Fruit fly (Drosophila melanogaster) whole organism, prepupa: ENCODE measurements around the gene CG11760.

Source experiments
- CG11294 ChIP-seq: fragments of 200-800 bp; sonication (Bioruptor generic); IDR thresholded peaks from 2 replicates; pipeline ENCODE4 v1.3.6; 2022; ENCODE audit warnings: missing biosample characterization, missing genetic modification characterization
- CG1621 ChIP-seq: fragments of 200-800 bp; sonication (Bioruptor generic); optimal IDR thresholded peaks from 3 replicates; lab custom pipeline; 2018; ENCODE audit warnings: missing biosample characterization, mild to moderate bottlenecking, missing genetic modification characterization
- CG3032 ChIP-seq: fragments of 200-800 bp; optimal IDR thresholded peaks from 2 replicates; lab custom pipeline; 2019; ENCODE audit warnings: missing biosample characterization, mild to moderate bottlenecking, missing genetic modification characterization, moderate library complexity
- CG6808 ChIP-seq: fragments of 200-800 bp; sonication (Bioruptor generic); optimal IDR thresholded peaks from 3 replicates; lab custom pipeline; 2017; ENCODE audit warnings: missing biosample characterization, missing genetic modification characterization, mild to moderate bottlenecking, moderate library complexity, missing genetic modification reagents
- CG9139 ChIP-seq: fragments of 200-800 bp; sonication (Bioruptor generic); optimal IDR thresholded peaks from 3 replicates; lab custom pipeline; 2017; ENCODE audit warnings: missing biosample characterization, mild to moderate bottlenecking, missing genetic modification characterization
- Eip78C ChIP-seq: fragments of 200-800 bp; sonication (Bioruptor generic); peaks from one replicate; lab custom pipeline; 2016; ENCODE audit warnings: missing biosample characterization, missing genetic modification characterization
- Smox ChIP-seq: fragments of 200-800 bp; sonication (Bioruptor generic); optimal IDR thresholded peaks from 3 replicates; lab custom pipeline; 2016; ENCODE audit warnings: missing biosample characterization, missing genetic modification characterization
- Sox102F ChIP-seq: fragments of 200-800 bp; sonication (Bioruptor generic); optimal IDR thresholded peaks from 2 replicates; lab custom pipeline; 2016; ENCODE audit warnings: missing biosample characterization, mild to moderate bottlenecking, missing genetic modification characterization

DNA sequence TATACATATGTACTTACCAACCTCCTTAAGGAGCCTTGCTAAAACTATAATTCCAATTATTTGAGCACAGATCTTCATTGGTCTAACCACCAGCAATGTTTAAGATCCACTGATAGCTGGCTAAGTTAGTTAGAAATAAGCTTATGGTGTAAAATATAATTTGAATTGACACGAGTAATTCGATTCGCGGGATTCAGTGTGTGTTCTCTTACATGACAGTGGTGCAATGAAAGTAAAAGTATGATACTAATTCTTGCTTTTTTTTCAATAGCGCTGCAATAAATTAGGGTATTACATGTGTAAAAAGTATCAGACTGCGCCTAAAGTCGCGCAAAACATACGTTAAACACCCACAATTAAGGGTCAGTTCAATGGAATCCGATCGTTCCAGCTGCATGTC, 39.1 kb upstream of the CG11760 start, which contains the start of gene CG33325:
- no peak for TF ChIP-seq Smox (GFP tag; lab: Kevin White, UChicago)
- TF ChIP-seq CG9139 (GFP tag; lab: Kevin White, UChicago): no peak
- no peak for TF ChIP-seq CG11294
- no peak for TF ChIP-seq CG1621 (tag; lab: Kevin White, UChicago)
- no peak for TF ChIP-seq CG6808 (GFP tag; lab: Kevin White, UChicago)
- TF ChIP-seq Eip78C (GFP tag; lab: Kevin White, UChicago): no peak
- no peak for TF ChIP-seq Sox102F
- TF ChIP-seq CG3032: no peak
